Worm (Caenorhabditis elegans) whole organism, L4 larva: ENCODE data around the gene F49E11.7.
A peak's percentile ranks its signal among the peaks of the same experiment; 100 is the strongest.

ENCODE experiments used
- T20F7.1 ChIP-seq: fragments of 200-800 bp; sonication (Bioruptor generic); optimal IDR thresholded peaks from 2 replicates; lab custom pipeline; 2018; ENCODE audit warnings: mild to moderate bottlenecking, missing genetic modification characterization, missing compliant biosample characterization
- aha-1 ChIP-seq: fragments of 150-350 bp; peaks from one replicate; lab custom pipeline; 2014; ENCODE audit warnings: missing biosample characterization, missing genetic modification characterization
- ama-1 ChIP-seq: fragments of 150-350 bp; optimal IDR thresholded peaks from 2 replicates; lab custom pipeline; 2014; ENCODE audit warnings: inconsistent platforms, mixed read lengths
- ceh-82 ChIP-seq: sonication (generic microtip); optimal IDR thresholded peaks from 2 replicates; lab custom pipeline; 2017; ENCODE audit warnings: missing biosample characterization, missing genetic modification characterization
- daf-16 ChIP-seq, 3 experiments: sonication (generic microtip); optimal IDR thresholded peaks; 2 replicates each; lab custom pipeline; 2016 to 2017; ENCODE audit warnings: missing genetic modification characterization in 3 of 3, missing genetic modification reagents in 3 of 3, mild to moderate bottlenecking in 2 of 3, missing compliant biosample characterization in 2 of 3, missing biosample characterization in 1 of 3, moderate library complexity in 1 of 3
- dmd-8 ChIP-seq: fragments of 200-800 bp; sonication (Bioruptor generic); IDR thresholded peaks from 2 replicates; pipeline ENCODE4 v1.3.6; 2022; ENCODE audit warnings: missing genetic modification characterization, missing compliant biosample characterization
- duxl-1 ChIP-seq: sonication (generic microtip); optimal IDR thresholded peaks from 2 replicates; lab custom pipeline; 2016; ENCODE audit warnings: mild to moderate bottlenecking, missing genetic modification characterization, moderate library complexity, missing compliant biosample characterization; ENCODE audit not compliant: poor library complexity
- dve-1 ChIP-seq: sonication (generic microtip); optimal IDR thresholded peaks from 2 replicates; lab custom pipeline; 2017; ENCODE audit warnings: antibody characterized with exemption, mild to moderate bottlenecking, missing genetic modification characterization, missing compliant biosample characterization; ENCODE audit not compliant: insufficient read depth
- hmg-1.1 ChIP-seq: fragments of 200-800 bp; sonication (Bioruptor generic); IDR thresholded peaks from 2 replicates; pipeline ENCODE4 v1.3.6; 2022; ENCODE audit warnings: missing genetic modification reagents, missing genetic modification characterization, missing compliant biosample characterization
- jun-1 ChIP-seq: fragments of 150-350 bp; optimal IDR thresholded peaks from 2 replicates; lab custom pipeline; 2014; ENCODE audit warnings: missing biosample characterization, missing genetic modification reagents, missing genetic modification characterization
- lim-7 ChIP-seq: fragments of 200-800 bp; sonication (Bioruptor generic); IDR thresholded peaks from 2 replicates; pipeline ENCODE4 v1.3.6; 2022; ENCODE audit warnings: missing genetic modification characterization, missing compliant biosample characterization
- lin-29 ChIP-seq: fragments of 200-800 bp; sonication (Bioruptor generic); IDR thresholded peaks from 2 replicates; pipeline ENCODE4 v1.3.6; 2022; ENCODE audit warnings: missing genetic modification reagents, missing genetic modification characterization, missing compliant biosample characterization
- madf-5 ChIP-seq, 2 experiments: fragments of 200-800 bp; sonication (Bioruptor generic); IDR thresholded peaks; 2 replicates each; pipeline ENCODE4 v1.3.6; 2022; ENCODE audit warnings: missing compliant biosample characterization in 2 of 2, missing genetic modification characterization in 2 of 2
- mes-2 ChIP-seq: sonication (generic microtip); optimal IDR thresholded peaks from 2 replicates; lab custom pipeline; 2016; ENCODE audit warnings: missing genotype, mild to moderate bottlenecking, missing genetic modification characterization, missing compliant biosample characterization; ENCODE audit not compliant: poor library complexity, severe bottlenecking
- mxl-2 ChIP-seq: fragments of 200-800 bp; sonication (Bioruptor generic); conservative IDR thresholded peaks from 2 replicates; pipeline ENCODE4 v1.3.6; 2022; ENCODE audit warnings: missing genetic modification reagents, missing genetic modification characterization, missing compliant biosample characterization
- mxl-3 ChIP-seq: fragments of 200-800 bp; sonication (Bioruptor generic); optimal IDR thresholded peaks from 2 replicates; lab custom pipeline; 2018; ENCODE audit warnings: mild to moderate bottlenecking, missing genetic modification characterization, missing compliant biosample characterization
- nhr-25 ChIP-seq: sonication (generic microtip); optimal IDR thresholded peaks from 2 replicates; lab custom pipeline; 2017; ENCODE audit warnings: missing genetic modification characterization, mild to moderate bottlenecking, missing compliant biosample characterization, antibody characterized with exemption, moderate library complexity, borderline replicate concordance; ENCODE audit not compliant: insufficient read depth
- nhr-28 ChIP-seq: fragments of 150-350 bp; optimal IDR thresholded peaks from 2 replicates; lab custom pipeline; 2014; ENCODE audit warnings: missing biosample characterization, missing genetic modification characterization
- nhr-41 ChIP-seq: fragments of 200-800 bp; sonication (Bioruptor generic); IDR thresholded peaks from 2 replicates; pipeline ENCODE4 v1.3.6; 2022; ENCODE audit warnings: missing genetic modification reagents, missing genetic modification characterization, missing compliant biosample characterization
- nhr-48 ChIP-seq: sonication (generic microtip); optimal IDR thresholded peaks from 2 replicates; lab custom pipeline; 2016; ENCODE audit warnings: mild to moderate bottlenecking, missing genetic modification characterization, missing compliant biosample characterization
- nhr-6 ChIP-seq: fragments of 150-350 bp; optimal IDR thresholded peaks from 2 replicates; lab custom pipeline; 2014; ENCODE audit warnings: missing biosample characterization, missing genetic modification characterization
- php-3 ChIP-seq: fragments of 200-800 bp; sonication (Bioruptor generic); IDR thresholded peaks from 2 replicates; pipeline ENCODE4 v1.3.6; 2022; ENCODE audit warnings: missing genetic modification reagents, missing genetic modification characterization, missing compliant biosample characterization
- pqm-1 ChIP-seq: sonication (generic microtip); optimal IDR thresholded peaks from 2 replicates; lab custom pipeline; 2017; ENCODE audit warnings: missing biosample characterization, missing genetic modification characterization
- rbr-2 ChIP-seq: sonication (generic microtip); optimal IDR thresholded peaks from 2 replicates; lab custom pipeline; 2016; ENCODE audit warnings: missing genotype, missing genetic modification characterization, missing compliant biosample characterization
- skn-1 ChIP-seq: fragments of 150-350 bp; optimal IDR thresholded peaks from 2 replicates; lab custom pipeline; 2014; ENCODE audit warnings: missing biosample characterization, missing genetic modification characterization
- snpc-1.2 ChIP-seq: fragments of 200-800 bp; sonication (Bioruptor generic); IDR thresholded peaks from 2 replicates; pipeline ENCODE4 v1.3.6; 2022; ENCODE audit warnings: missing genetic modification reagents, missing genetic modification characterization, missing compliant biosample characterization
- snpc-4 ChIP-seq: fragments of 150-350 bp; optimal IDR thresholded peaks from 2 replicates; lab custom pipeline; 2014; ENCODE audit warnings: missing biosample characterization, missing genetic modification characterization
- unc-39 ChIP-seq: sonication (generic microtip); optimal IDR thresholded peaks from 2 replicates; lab custom pipeline; 2017; ENCODE audit warnings: missing biosample characterization, missing genetic modification characterization
- unc-62 ChIP-seq, 3 experiments: fragments of 150-350 bp in 1 of 3; sonication (generic microtip); optimal IDR thresholded peaks in 2 of 3; peaks in 1 of 3; 1 replicate in 1 of 3; 2 replicates in 2 of 3; lab custom pipeline; 2014 to 2017; ENCODE audit warnings: missing biosample characterization in 3 of 3, missing genetic modification characterization in 3 of 3, missing genetic modification reagents in 3 of 3, missing genotype in 1 of 3

The F49E11.7 gene

ce11 chrIV:13026762-13027161, 25.9 kb upstream of the F49E11.7 start (continued):
- no peak for TF ChIP-seq mes-2 (tag; lab: Kevin White, UChicago)
- peak; percentile 8 for TF ChIP-seq pqm-1 (tag; lab: Kevin White, UChicago)
- no peak for TF ChIP-seq dmd-8 (GFP tag; lab: Robert Waterston, UW)
- TF ChIP-seq skn-1 (tag; lab: Kevin White, UChicago): no peak
- TF ChIP-seq lin-29: no peak
- peak; percentile 95 for TF ChIP-seq nhr-48 (tag; lab: Kevin White, UChicago)
- peak; percentile 85 for TF ChIP-seq aha-1 (tag; lab: Kevin White, UChicago)

DNA sequence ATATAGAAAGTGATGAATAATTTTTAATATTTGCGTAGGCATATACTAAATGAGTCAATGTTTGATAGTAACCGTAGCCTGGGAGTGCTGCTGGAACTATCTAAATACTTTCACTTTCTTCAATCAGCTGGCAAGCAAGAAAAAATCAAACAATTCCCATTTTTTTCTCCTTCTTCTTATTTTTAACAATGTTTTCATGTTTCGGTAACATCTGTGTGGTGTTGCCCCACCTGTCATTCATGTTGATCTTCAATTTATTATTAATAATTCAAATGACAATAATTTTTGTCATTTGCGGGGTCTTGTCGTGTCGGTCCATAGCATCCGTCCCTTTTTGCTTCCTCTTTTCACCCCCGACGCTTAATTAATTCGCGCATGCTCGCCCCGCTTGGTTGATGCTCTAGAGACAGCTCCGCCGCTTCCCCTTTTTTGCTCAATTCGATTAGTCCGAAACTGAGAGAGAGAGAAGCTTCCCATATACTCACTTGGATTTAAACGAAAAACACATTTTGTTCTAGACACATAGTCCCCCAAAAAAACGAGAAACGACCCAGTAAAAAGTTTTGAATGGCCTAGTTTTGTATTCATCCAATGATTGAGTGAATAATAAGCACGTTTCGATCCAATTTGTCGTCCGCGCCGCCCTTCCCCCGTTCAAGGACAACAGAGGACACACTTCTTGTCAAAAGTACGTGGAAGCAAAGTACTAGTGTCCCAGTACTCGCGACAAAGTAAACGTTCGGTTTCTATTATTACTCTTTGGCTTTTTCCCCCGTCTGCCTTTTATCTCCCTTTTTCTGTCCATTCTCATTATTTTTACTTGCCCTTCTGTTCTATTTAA, 24.6 kb upstream of the F49E11.7 start:
- TF ChIP-seq nhr-41 (GFP tag; lab: Robert Waterston, UW) (no peak), T20F7.1 (GFP tag; lab: Kevin White, UChicago) (no peak), nhr-25 (tag; lab: Kevin White, UChicago) (peak; percentile 18), duxl-1 (tag; lab: Kevin White, UChicago) (no peak), mes-2 (tag; lab: Kevin White, UChicago) (peak; percentile 8), unc-39 (tag; lab: Kevin White, UChicago) (no peak), unc-62 (GFP tag; optimal IDR thresholded peaks at IDR 0.05 in 1 of 2; lab: Kevin White, UChicago) (peak in 1 of 2 experiments; percentile 97), unc-62 (tag; optimal IDR thresholded peaks at IDR 0.05; lab: Kevin White, UChicago) (no peak), snpc-4 (no peak), rbr-2 (tag; lab: Kevin White, UChicago) (peak; percentile 7), mxl-3 (GFP tag; lab: Kevin White, UChicago) (peak; percentile 7), nhr-6 (tag; lab: Kevin White, UChicago) (no peak), mxl-2 (GFP tag; lab: Robert Waterston, UW) (no peak), php-3 (no peak), lim-7 (GFP tag; lab: Robert Waterston, UW) (no peak), jun-1 (tag; lab: Kevin White, UChicago) (no peak), hmg-1.1 (GFP tag; lab: Robert Waterston, UW) (0 out of 2 replicates have a peak, but pooled peaks have one; percentile 5)

DNA sequence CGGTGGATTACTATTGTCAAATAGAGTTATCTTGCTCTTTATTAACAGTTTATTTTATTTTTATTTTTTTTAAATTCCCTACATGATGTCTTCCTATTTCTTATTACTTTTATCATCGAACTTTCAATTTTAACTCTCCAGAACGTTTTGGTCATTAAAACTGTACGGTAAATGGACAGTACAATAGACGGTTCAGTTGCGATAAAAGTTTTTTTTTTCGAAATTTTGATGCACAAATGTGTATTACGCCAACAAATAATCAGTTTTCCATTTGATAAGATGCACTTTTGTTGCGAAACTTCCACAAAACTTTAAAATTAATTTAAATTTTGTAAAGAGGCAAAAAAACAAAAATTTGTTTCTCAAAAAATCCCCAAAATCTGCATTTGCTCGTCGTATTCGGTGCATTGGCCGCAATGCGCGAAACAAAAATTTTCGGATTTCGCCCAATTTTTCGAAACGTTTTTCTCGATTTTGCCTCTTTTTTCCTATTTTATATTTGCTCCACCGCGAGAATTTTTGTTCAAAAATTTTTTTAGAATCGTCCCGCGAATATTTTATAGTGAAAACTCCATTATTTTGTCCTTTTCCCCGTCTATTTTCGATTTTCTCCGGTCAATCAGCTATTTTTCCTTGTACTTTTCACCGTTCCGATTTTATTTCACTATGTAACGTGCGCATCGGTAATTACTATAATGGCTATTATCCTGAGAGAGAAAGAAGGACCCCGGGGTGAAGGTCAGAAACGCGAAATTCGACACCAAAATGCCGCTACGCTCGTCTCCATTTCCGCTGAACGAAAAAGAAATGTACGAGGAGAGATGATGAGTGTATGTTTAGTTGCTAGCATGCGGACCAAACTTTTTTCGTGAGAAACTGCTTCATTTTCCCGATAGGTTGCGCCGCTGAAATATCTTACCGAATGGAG, 23.7 kb upstream of the F49E11.7 start:
- TF ChIP-seq dve-1 (tag; lab: Kevin White, UChicago): peak; percentile 7
- TF ChIP-seq nhr-28: peak; percentile 8
- peak; percentile 32 for TF ChIP-seq aha-1 (tag; lab: Kevin White, UChicago)
- peak; percentile 56 for TF ChIP-seq pqm-1 (tag; lab: Kevin White, UChicago)
- TF ChIP-seq mes-2 (tag; lab: Kevin White, UChicago): peak; percentile 16
- TF ChIP-seq snpc-1.2 (GFP tag; lab: Robert Waterston, UW): peak; percentile 38; the same call in 1 of the 2 replicates
- TF ChIP-seq daf-16 (GFP tag; optimal IDR thresholded peaks at IDR 0.05; lab: Kevin White, UChicago): no peak
- peak; percentile 6 for TF ChIP-seq daf-16 (tag; optimal IDR thresholded peaks at IDR 0.05; lab: Kevin White, UChicago)
- no peak for TF ChIP-seq ceh-82 (tag; lab: Kevin White, UChicago)
- TF ChIP-seq ama-1: no peak
- TF ChIP-seq madf-5 (GFP tag; IDR thresholded peaks at IDR 0.05; lab: Robert Waterston, UW): no peak
